Worm (Caenorhabditis elegans): Measurements from ENCODE around the gene tin-9.2.
A peak's percentile ranks its signal among the peaks of the same experiment; 100 is the strongest.

The tin-9.2 gene

ce11 chrIV:13075625-13076252 lies 23.1 kb upstream of the tin-9.2 start (continued):
- TF ChIP-seq snu-23 (GFP tag; optimal IDR thresholded peaks at IDR 0.05) (peak; percentile 42), ceh-8 (GFP tag; optimal IDR thresholded peaks at IDR 0.05) (no peak), snpc-4 (tag; optimal IDR thresholded peaks at IDR 0.05) (no peak), mef-2 (tag; optimal IDR thresholded peaks at IDR 0.05) (no peak), skn-1 (tag; optimal IDR thresholded peaks at IDR 0.05) (no peak), unc-98 (GFP tag; IDR thresholded peaks at IDR 0.05) (no peak), ceh-82 (tag; optimal IDR thresholded peaks at IDR 0.05) (no peak), unc-86 (tag; optimal IDR thresholded peaks at IDR 0.05) (no peak), ama-1 (optimal IDR thresholded peaks at IDR 0.05) (no peak), dsc-1 (tag; optimal IDR thresholded peaks at IDR 0.05) (no peak), C04F5.9 (tag; optimal IDR thresholded peaks at IDR 0.05) (no peak), nhr-20 (tag; optimal IDR thresholded peaks at IDR 0.05) (peak; percentile 65), nhr-237 (tag; optimal IDR thresholded peaks at IDR 0.05) (no peak), unc-62 (GFP tag; optimal IDR thresholded peaks at IDR 0.05) (no peak), vab-15 (tag; optimal IDR thresholded peaks at IDR 0.05) (no peak), sup-37 (GFP tag; optimal IDR thresholded peaks at IDR 0.05) (no peak), mdl-1 (tag; optimal IDR thresholded peaks at IDR 0.05) (peak in 1 of 2 experiments; percentile 32), nhr-11 (tag; optimal IDR thresholded peaks at IDR 0.05) (no peak), nhr-85 (tag) (peak; percentile 93), swsn-7 (tag; optimal IDR thresholded peaks at IDR 0.05) (no peak), nhr-71 (tag; optimal IDR thresholded peaks at IDR 0.05) (peak; percentile 63), lin-15B (tag; optimal IDR thresholded peaks at IDR 0.05) (no peak), C34B4.2 (tag; optimal IDR thresholded peaks at IDR 0.05) (no peak), ets-5 (GFP tag; IDR thresholded peaks at IDR 0.05) (no peak), efl-3 (GFP tag; optimal IDR thresholded peaks at IDR 0.05) (no peak), aly-2 (tag; optimal IDR thresholded peaks at IDR 0.05) (no peak), egl-27 (tag; optimal IDR thresholded peaks at IDR 0.05) (no peak), elt-2 (tag; optimal IDR thresholded peaks at IDR 0.05) (no peak), ztf-4 (tag; optimal IDR thresholded peaks at IDR 0.05) (peak; percentile 3), Y116A8C.19 (tag; optimal IDR thresholded peaks at IDR 0.05; ENCODE audit: borderline replicate concordance) (no peak), nhr-84 (tag; optimal IDR thresholded peaks at IDR 0.05) (no peak), nhr-90 (tag; optimal IDR thresholded peaks at IDR 0.05; ENCODE audit: poor library complexity) (peak; percentile 38), blmp-1 (tag; optimal IDR thresholded peaks at IDR 0.05) (peak; percentile 69), pqm-1 (tag; optimal IDR thresholded peaks at IDR 0.05) (no peak), hpl-2 (GFP tag; optimal IDR thresholded peaks at IDR 0.05) (no peak), nhr-19 (GFP tag; conservative IDR thresholded peaks at IDR 0.05) (peak; percentile 34; the same call in 1 of the 2 replicates), fos-1 (tag; optimal IDR thresholded peaks at IDR 0.05) (no peak), unc-130 (tag; optimal IDR thresholded peaks at IDR 0.05) (no peak)

ce11 chrIV:13076620-13077019 lies 22.2 kb upstream of the tin-9.2 start, which contains the start of gene C39E9.7:
Gene C39E9.7, minus strand, starts transcription at chrIV:13076720.
- no peak for TF ChIP-seq efl-1 (optimal IDR thresholded peaks at IDR 0.05)
- peak in 1 of 2 experiments; percentile 26 for TF ChIP-seq efl-1 (GFP tag; optimal IDR thresholded peaks at IDR 0.05 in 1 of 2)
- TF ChIP-seq efl-3 (GFP tag; optimal IDR thresholded peaks at IDR 0.05) = no peak

- TF ChIP-seq blmp-1 (tag; optimal IDR thresholded peaks at IDR 0.05) (peak; percentile 80), mab-9 (GFP tag; IDR thresholded peaks at IDR 0.05) (no peak), nhr-90 (tag; optimal IDR thresholded peaks at IDR 0.05; ENCODE audit: poor library complexity) (peak; percentile 7), skn-1 (tag; optimal IDR thresholded peaks at IDR 0.05) (peak; percentile 1), zip-4 (GFP tag; optimal IDR thresholded peaks at IDR 0.05) (no peak), aly-2 (tag; optimal IDR thresholded peaks at IDR 0.05) (no peak), ztf-4 (tag; optimal IDR thresholded peaks at IDR 0.05) (no peak), nhr-85 (tag) (peak; percentile 91), nhr-28 (tag; optimal IDR thresholded peaks at IDR 0.05) (no peak), nhr-77 (tag; optimal IDR thresholded peaks at IDR 0.05) (no peak), nhr-76 (tag; optimal IDR thresholded peaks at IDR 0.05) (no peak), nhr-19 (GFP tag; conservative IDR thresholded peaks at IDR 0.05) (peak; percentile 45), egl-13 (tag; optimal IDR thresholded peaks at IDR 0.05) (no peak), ceh-90 (tag; optimal IDR thresholded peaks at IDR 0.05) (no peak), mdl-1 (tag; optimal IDR thresholded peaks at IDR 0.05) (peak in 1 of 2 experiments; percentile 37), sptf-1 (tag; optimal IDR thresholded peaks at IDR 0.05) (no peak), nhr-71 (tag; optimal IDR thresholded peaks at IDR 0.05) (peak; percentile 64), lin-14 (GFP tag; optimal IDR thresholded peaks at IDR 0.05) (peak; percentile 63), F16B12.6 (tag; optimal IDR thresholded peaks at IDR 0.05) (no peak), C04F5.9 (tag; optimal IDR thresholded peaks at IDR 0.05) (no peak), snu-23 (GFP tag; optimal IDR thresholded peaks at IDR 0.05) (peak; percentile 42), elt-3 (tag; optimal IDR thresholded peaks at IDR 0.05) (peak in 2 of 6 experiments; percentile 44 to 78)
Measured at ce11 chrIV:13077694-13078093, 21.1 kb upstream of the tin-9.2 start.
